Fruit fly (Drosophila melanogaster) S2 (cell line): ENCODE measurements around the gene LPCAT.

ENCODE experiments used
- CG8478 ChIP-seq: fragments of >200 bp; optimal IDR thresholded peaks from 2 replicates; lab custom pipeline; 2018
- CTCF ChIP-seq, 2 experiments: fragments of >200 bp; optimal IDR thresholded peaks; 2 replicates each; lab custom pipeline; 2018

DNA sequence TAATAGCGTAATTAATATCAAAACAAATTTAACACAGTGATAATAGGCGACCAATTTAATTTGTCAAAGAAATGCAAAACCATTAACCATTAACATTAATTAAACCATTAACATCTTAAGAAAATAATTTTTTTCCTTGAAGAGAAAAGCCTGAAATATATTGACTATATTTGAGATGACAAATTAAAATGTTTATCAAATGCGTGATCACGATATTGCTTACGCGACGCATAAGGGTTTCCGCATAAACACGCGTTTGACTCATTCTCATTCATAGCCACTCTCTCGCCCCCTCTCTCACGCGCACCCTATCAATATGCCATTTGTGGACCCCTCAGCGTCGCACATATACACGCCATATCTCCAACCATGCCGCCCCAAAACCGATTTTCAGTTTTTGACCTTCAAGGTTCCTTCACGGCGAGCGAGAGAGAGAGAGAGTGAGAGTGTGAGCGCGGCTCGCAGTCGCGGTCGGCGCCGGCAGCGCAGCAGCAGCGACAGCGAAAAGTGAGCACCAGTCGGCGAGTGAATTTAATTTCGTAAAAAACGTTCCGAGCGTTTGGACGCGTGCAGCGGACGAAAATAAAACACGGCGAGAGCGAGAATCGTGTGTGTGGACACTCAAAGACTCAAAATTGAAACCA is 5.7 kb upstream of the LPCAT start, which contains the start of gene Hex-A:
- TF ChIP-seq CG8478 (no peak), CTCF (optimal IDR thresholded peaks at IDR 0.05; lab: Kevin White, UChicago) (no peak)
